Fruit fly (Drosophila melanogaster): ENCODE data around the gene olf413.

The olf413 gene

dm6 chr3L:22135849-22136248 is at the start of gene olf413:
TSS of gene olf413 (plus strand) at chr3L:22136090.
- TF ChIP-seq croc (GFP tag; conservative IDR thresholded peaks at IDR 0.05), result no peak
- TF ChIP-seq Rfx (GFP tag; IDR thresholded peaks at IDR 0.05), result peak; percentile 50; the same call in 1 of the 2 replicates
- no peak for TF ChIP-seq insv (GFP tag; optimal IDR thresholded peaks at IDR 0.05)
- TF ChIP-seq yki (optimal IDR thresholded peaks at IDR 0.05), result peak; percentile 91
- no peak for TF ChIP-seq crol (GFP tag; IDR thresholded peaks at IDR 0.05)
- no peak for TF ChIP-seq fd102C (GFP tag; optimal IDR thresholded peaks at IDR 0.05)
- peak; percentile 90 for TF ChIP-seq Med (GFP tag)
- peak; percentile 1 for TF ChIP-seq CG2712 (tag; optimal IDR thresholded peaks at IDR 0.05)
- no peak for TF ChIP-seq gce (GFP tag; IDR thresholded peaks at IDR 0.05)
- TF ChIP-seq nau (GFP tag; optimal IDR thresholded peaks at IDR 0.05), result no peak
- 0 out of 2 replicates have a peak, but pooled peaks have one; percentile 27 for TF ChIP-seq sim (GFP tag; IDR thresholded peaks at IDR 0.05)
- no peak for TF ChIP-seq Blimp-1 (GFP tag; optimal IDR thresholded peaks at IDR 0.05)
- TF ChIP-seq repo (GFP tag; optimal IDR thresholded peaks at IDR 0.05), result no peak
- no peak for TF ChIP-seq CG34376 (GFP tag; optimal IDR thresholded peaks at IDR 0.05)
- TF ChIP-seq Nf-YB (GFP tag; optimal IDR thresholded peaks at IDR 0.05), result peak; percentile 18
- TF ChIP-seq otp (GFP tag; IDR thresholded peaks at IDR 0.05), result 0 out of 3 replicates have a peak, but pooled peaks have one; percentile 26
- peak; percentile 44 for TF ChIP-seq gro (GFP tag; optimal IDR thresholded peaks at IDR 0.05)
- TF ChIP-seq lilli (GFP tag; optimal IDR thresholded peaks at IDR 0.05), result no peak
- peak; percentile 16; the same call in 1 of the 3 replicates for TF ChIP-seq sr (GFP tag; IDR thresholded peaks at IDR 0.05)
- peak; percentile 33 for TF ChIP-seq Nf-YC (tag; optimal IDR thresholded peaks at IDR 0.05)
- TF ChIP-seq CG6254 (GFP tag; optimal IDR thresholded peaks at IDR 0.05), result peak; percentile 1
- peak; percentile 55; the same call in 1 of the 3 replicates for TF ChIP-seq ci (GFP tag; IDR thresholded peaks at IDR 0.05)
- peak; percentile 42 for TF ChIP-seq p53 (GFP tag; optimal IDR thresholded peaks at IDR 0.05)
- TF ChIP-seq CG1832 (GFP tag; optimal IDR thresholded peaks at IDR 0.05), result no peak
- no peak for TF ChIP-seq H2.0 (GFP tag; IDR thresholded peaks at IDR 0.05)
- no peak for TF ChIP-seq CG17912 (GFP tag; optimal IDR thresholded peaks at IDR 0.05)
- peak; percentile 10 for TF ChIP-seq CG12769 (tag; optimal IDR thresholded peaks at IDR 0.05)
- TF ChIP-seq z (GFP tag; IDR thresholded peaks at IDR 0.05), result peak; percentile 38; the same call in 1 of the 3 replicates
- TF ChIP-seq wek (GFP tag; optimal IDR thresholded peaks at IDR 0.05), result no peak
- TF ChIP-seq C15 (GFP tag; IDR thresholded peaks at IDR 0.05), result no peak
- TF ChIP-seq CG12236 (GFP tag; optimal IDR thresholded peaks at IDR 0.05), result no peak
- no peak for TF ChIP-seq grn (GFP tag; optimal IDR thresholded peaks at IDR 0.05)
- TF ChIP-seq psq (GFP tag; optimal IDR thresholded peaks at IDR 0.05), result no peak
- no peak for TF ChIP-seq Vsx1 (GFP tag; optimal IDR thresholded peaks at IDR 0.05)
- peak; percentile 58 for TF ChIP-seq amos (GFP tag; IDR thresholded peaks at IDR 0.05; ENCODE audit: partially characterized antibody)
- TF ChIP-seq sd (tag; optimal IDR thresholded peaks at IDR 0.05), result peak; percentile 36
- TF ChIP-seq CG2678 (tag; optimal IDR thresholded peaks at IDR 0.05), result no peak
- no peak for TF ChIP-seq Awh (GFP tag; IDR thresholded peaks at IDR 0.05)
- no peak for TF ChIP-seq CG15269 (tag; optimal IDR thresholded peaks at IDR 0.05)
- no peak for TF ChIP-seq CG11695 (GFP tag; IDR thresholded peaks at IDR 0.05)
- peak; percentile 63; the same call in 1 of the 2 replicates for TF ChIP-seq CG13287 (GFP tag; IDR thresholded peaks at IDR 0.05; ENCODE audit: partially characterized antibody)
- TF ChIP-seq phol (tag; optimal IDR thresholded peaks at IDR 0.05), result no peak
- no peak for TF ChIP-seq CG10147 (GFP tag; optimal IDR thresholded peaks at IDR 0.05)
- no peak for TF ChIP-seq CG8089 (GFP tag; optimal IDR thresholded peaks at IDR 0.05)
- TF ChIP-seq sens (GFP tag), result peak; percentile 84
- TF ChIP-seq CG11696 (GFP tag; IDR thresholded peaks at IDR 0.05), result no peak
- no peak for TF ChIP-seq D19A (tag; optimal IDR thresholded peaks at IDR 0.05)
- peak; percentile 4 for TF ChIP-seq CG2875 (GFP tag; optimal IDR thresholded peaks at IDR 0.05)
- no peak for TF ChIP-seq CG17361 (GFP tag; IDR thresholded peaks at IDR 0.05)
- TF ChIP-seq gsb-n (tag; optimal IDR thresholded peaks at IDR 0.05), result peak; percentile 20
- no peak for TF ChIP-seq Rx (GFP tag; IDR thresholded peaks at IDR 0.05)
- TF ChIP-seq kay (GFP tag; optimal IDR thresholded peaks at IDR 0.05), result no peak
